Fruit fly (Drosophila melanogaster) whole organism, embryonic: ENCODE results near the gene Alh.

Source experiments
- Awh ChIP-seq: fragments of 200-800 bp; sonication (Bioruptor generic); IDR thresholded peaks from 2 replicates; pipeline ENCODE4, ENCODE4 v1.3.6; 2022; ENCODE audit warnings: missing biosample characterization, missing genetic modification characterization
- Blimp-1 ChIP-seq: fragments of 200-800 bp; sonication (Bioruptor generic); optimal IDR thresholded peaks from 3 replicates; lab custom pipeline; 2018; ENCODE audit warnings: missing biosample characterization, missing genetic modification characterization, mild to moderate bottlenecking, moderate library complexity, missing genetic modification reagents
- CG10565 ChIP-seq: fragments of 200-800 bp; sonication (Bioruptor generic); optimal IDR thresholded peaks from 3 replicates; lab custom pipeline; 2016; ENCODE audit warnings: missing biosample characterization, mild to moderate bottlenecking, missing genetic modification characterization
- CG11085 ChIP-seq: fragments of 200-800 bp; sonication (Bioruptor generic); IDR thresholded peaks from 2 replicates; pipeline ENCODE4 v1.3.6; 2022; ENCODE audit warnings: missing biosample characterization, missing genetic modification characterization
- CG11398 ChIP-seq: fragments of 200-800 bp; sonication (Bioruptor generic); optimal IDR thresholded peaks from 2 replicates; lab custom pipeline; 2016; ENCODE audit warnings: missing biosample characterization, missing genetic modification characterization
- CG11723 ChIP-seq: fragments of 200-800 bp; sonication (Bioruptor generic); optimal IDR thresholded peaks from 2 replicates; lab custom pipeline; 2017; ENCODE audit warnings: missing biosample characterization, mild to moderate bottlenecking, missing genetic modification characterization
- CG12744 ChIP-seq: fragments of 200-800 bp; sonication (Bioruptor generic); optimal IDR thresholded peaks from 2 replicates; lab custom pipeline; 2016; ENCODE audit warnings: missing biosample characterization, missing genetic modification characterization
- CG13775 ChIP-seq: fragments of 200-800 bp; sonication (Bioruptor generic); optimal IDR thresholded peaks from 3 replicates; lab custom pipeline; 2017; ENCODE audit warnings: missing biosample characterization, mild to moderate bottlenecking, missing genetic modification characterization
- CG13894 ChIP-seq: fragments of 200-800 bp; sonication (Bioruptor generic); optimal IDR thresholded peaks from 3 replicates; lab custom pipeline; 2018; ENCODE audit warnings: missing biosample characterization, mild to moderate bottlenecking, missing genetic modification characterization, moderate library complexity
- CG14860 ChIP-seq: fragments of 200-800 bp; sonication (Bioruptor generic); IDR thresholded peaks from 3 replicates; pipeline ENCODE4 v1.3.6; 2022; ENCODE audit warnings: missing biosample characterization, missing genetic modification characterization; ENCODE audit not compliant: partially characterized antibody
- CG1529 ChIP-seq: fragments of 200-800 bp; sonication (Bioruptor generic); optimal IDR thresholded peaks from 3 replicates; lab custom pipeline; 2018; ENCODE audit warnings: missing biosample characterization, missing genetic modification characterization
- CG15696 ChIP-seq: fragments of 200-800 bp; sonication (Bioruptor generic); optimal IDR thresholded peaks from 2 replicates; lab custom pipeline; 2019; ENCODE audit warnings: missing biosample characterization, mild to moderate bottlenecking, missing genetic modification characterization, moderate library complexity
- CG16863 ChIP-seq: fragments of 200-800 bp; sonication (Bioruptor generic); optimal IDR thresholded peaks from 3 replicates; lab custom pipeline; 2016; ENCODE audit warnings: missing biosample characterization, missing genetic modification characterization
- CG17829 ChIP-seq: fragments of 200-800 bp; optimal IDR thresholded peaks from 2 replicates; lab custom pipeline; 2019; ENCODE audit warnings: missing biosample characterization, mild to moderate bottlenecking, missing genetic modification characterization, moderate library complexity
- CG18619 ChIP-seq: fragments of 200-800 bp; sonication (Bioruptor generic); optimal IDR thresholded peaks from 3 replicates; lab custom pipeline; 2017; ENCODE audit warnings: missing biosample characterization, mild to moderate bottlenecking, missing genetic modification characterization
- CG2202 ChIP-seq: fragments of 200-800 bp; sonication (Bioruptor generic); optimal IDR thresholded peaks from 2 replicates; lab custom pipeline; 2018; ENCODE audit warnings: missing biosample characterization, mild to moderate bottlenecking, missing genetic modification characterization
- CG2889 ChIP-seq: fragments of 200-800 bp; sonication (Bioruptor generic); IDR thresholded peaks from 3 replicates; pipeline ENCODE4 v1.3.6; 2022; ENCODE audit warnings: missing biosample characterization, missing genetic modification characterization
- CG30403 ChIP-seq: fragments of 200-800 bp; sonication (Bioruptor generic); optimal IDR thresholded peaks from 3 replicates; lab custom pipeline; 2016; ENCODE audit warnings: missing biosample characterization, missing genetic modification characterization
- CG31224 ChIP-seq: fragments of 200-800 bp; sonication (Bioruptor generic); IDR thresholded peaks from 2 replicates; pipeline ENCODE4 v1.3.6; 2022; ENCODE audit warnings: missing biosample characterization, missing genetic modification characterization
- CG32772 ChIP-seq: fragments of 200-800 bp; sonication (Bioruptor generic); IDR thresholded peaks from 2 replicates; pipeline ENCODE4 v1.3.6; 2022; ENCODE audit warnings: missing biosample characterization, missing genetic modification characterization
- CG34224 ChIP-seq: fragments of 200-800 bp; sonication (Bioruptor generic); IDR thresholded peaks from 3 replicates; pipeline ENCODE4 v1.3.6; 2022; ENCODE audit warnings: missing biosample characterization, missing genetic modification characterization; ENCODE audit not compliant: partially characterized antibody
- CG4282 ChIP-seq: fragments of 200-800 bp; sonication (Bioruptor generic); optimal IDR thresholded peaks from 2 replicates; lab custom pipeline; 2016; ENCODE audit warnings: missing biosample characterization, missing genetic modification characterization
- CG4820 ChIP-seq: fragments of 200-800 bp; sonication (Bioruptor generic); optimal IDR thresholded peaks from 3 replicates; lab custom pipeline; 2016; ENCODE audit warnings: missing biosample characterization, missing genetic modification characterization
- Chrac-16 ChIP-seq: fragments of 200-800 bp; sonication (Bioruptor generic); optimal IDR thresholded peaks from 3 replicates; lab custom pipeline; 2016; ENCODE audit warnings: missing biosample characterization, missing genetic modification characterization
- Dll ChIP-seq: fragments of 200-800 bp; sonication (Bioruptor generic); IDR thresholded peaks from 4 replicates; pipeline ENCODE4 v1.3.6; 2022; ENCODE audit warnings: missing biosample characterization, missing genetic modification characterization; ENCODE audit not compliant: partially characterized antibody
- HLH3B ChIP-seq: fragments of 200-800 bp; sonication (Bioruptor generic); IDR thresholded peaks from 2 replicates; pipeline ENCODE4 v1.3.6; 2022; ENCODE audit warnings: missing biosample characterization, missing genetic modification characterization
- HmgD ChIP-seq: fragments of 200-800 bp; sonication (Bioruptor generic); optimal IDR thresholded peaks from 3 replicates; lab custom pipeline; 2016; ENCODE audit warnings: missing biosample characterization, missing genetic modification characterization
- Hmr ChIP-seq: fragments of 200-800 bp; sonication (Bioruptor generic); optimal IDR thresholded peaks from 3 replicates; lab custom pipeline; 2017; ENCODE audit warnings: mild to moderate bottlenecking, missing biosample characterization, missing genetic modification reagents, missing genetic modification characterization
- NC2α ChIP-seq: fragments of 200-800 bp; sonication (Bioruptor generic); optimal IDR thresholded peaks from 2 replicates; lab custom pipeline; 2016; ENCODE audit warnings: missing biosample characterization, missing genetic modification characterization
- Sin3A ChIP-seq: fragments of >200 bp; optimal IDR thresholded peaks from 2 replicates; lab custom pipeline; 2018
- Sox102F ChIP-seq: fragments of 200-800 bp; sonication (Bioruptor generic); optimal IDR thresholded peaks from 2 replicates; lab custom pipeline; 2018; ENCODE audit warnings: missing biosample characterization, mild to moderate bottlenecking, missing genetic modification characterization, moderate library complexity
- Ssrp ChIP-seq: fragments of 200-800 bp; sonication (Bioruptor generic); optimal IDR thresholded peaks from 2 replicates; lab custom pipeline; 2018; ENCODE audit warnings: missing biosample characterization, mild to moderate bottlenecking, missing genetic modification characterization, moderate library complexity
- Stat92E ChIP-seq, 3 experiments: fragments of >200 bp in 2 of 3; fragments of 200-800 bp in 1 of 3; sonication (Bioruptor generic) in 1 of 3; optimal IDR thresholded peaks; 2 replicates each; lab custom pipeline; 2017 to 2019; ENCODE audit warnings: missing biosample characterization in 3 of 3, missing genetic modification characterization in 3 of 3, mild to moderate bottlenecking in 1 of 3, moderate library complexity in 1 of 3
- Trl ChIP-seq, 3 experiments: fragments of >200 bp in 2 of 3; fragments of 200-800 bp in 1 of 3; sonication (Bioruptor generic) in 1 of 3; optimal IDR thresholded peaks; 2 replicates in 1 of 3; 3 replicates in 2 of 3; lab custom pipeline; 2016 to 2017; ENCODE audit warnings: missing biosample characterization in 1 of 3, missing genetic modification characterization in 1 of 3
- br ChIP-seq: fragments of >200 bp; optimal IDR thresholded peaks from 2 replicates; lab custom pipeline; 2017
- crol ChIP-seq: fragments of 200-800 bp; sonication (Bioruptor generic); IDR thresholded peaks from 2 replicates; pipeline ENCODE4 v1.3.6; 2022; ENCODE audit warnings: missing biosample characterization, missing genetic modification characterization
- danr ChIP-seq: fragments of 200-800 bp; sonication (Bioruptor generic); IDR thresholded peaks from 2 replicates; pipeline ENCODE4 v1.3.6; 2022; ENCODE audit warnings: missing biosample characterization, missing genetic modification characterization
- dm ChIP-seq: fragments of 200-800 bp; sonication (Bioruptor generic); optimal IDR thresholded peaks from 3 replicates; lab custom pipeline; 2016; ENCODE audit warnings: missing biosample characterization, missing genetic modification characterization
- en ChIP-seq: fragments of 200-800 bp; sonication (Bioruptor generic); optimal IDR thresholded peaks from 2 replicates; lab custom pipeline; 2016; ENCODE audit warnings: missing biosample characterization, missing genetic modification characterization
- gce ChIP-seq: fragments of 200-800 bp; sonication (Bioruptor generic); IDR thresholded peaks from 3 replicates; pipeline ENCODE4 v1.3.6; 2022; ENCODE audit warnings: missing biosample characterization, missing genetic modification characterization
- gcm2 ChIP-seq: fragments of 200-800 bp; sonication (Bioruptor generic); optimal IDR thresholded peaks from 2 replicates; lab custom pipeline; 2016; ENCODE audit warnings: missing biosample characterization, missing genetic modification characterization
- her ChIP-seq: fragments of 200-800 bp; sonication (Bioruptor generic); optimal IDR thresholded peaks from 2 replicates; lab custom pipeline; 2016; ENCODE audit warnings: missing biosample characterization, missing genetic modification characterization
- jigr1 ChIP-seq: fragments of 200-800 bp; sonication (Bioruptor generic); IDR thresholded peaks from 3 replicates; pipeline ENCODE4 v1.3.6; 2022; ENCODE audit warnings: missing biosample characterization, missing genetic modification characterization
- jumu ChIP-seq: fragments of 200-800 bp; sonication (Bioruptor generic); optimal IDR thresholded peaks from 3 replicates; lab custom pipeline; 2016; ENCODE audit warnings: missing biosample characterization, missing genetic modification characterization
- nmo ChIP-seq: fragments of 200-800 bp; sonication (Bioruptor generic); optimal IDR thresholded peaks from 2 replicates; lab custom pipeline; 2018; ENCODE audit warnings: missing biosample characterization, mild to moderate bottlenecking, missing genetic modification characterization, moderate library complexity
- pita ChIP-seq: fragments of 200-800 bp; sonication (Bioruptor generic); optimal IDR thresholded peaks from 2 replicates; lab custom pipeline; 2017; ENCODE audit warnings: missing biosample characterization, mild to moderate bottlenecking, missing genetic modification characterization
- sna ChIP-seq: fragments of 200-800 bp; sonication (Bioruptor generic); IDR thresholded peaks from 2 replicates; pipeline ENCODE4 v1.3.6; 2022; ENCODE audit warnings: missing biosample characterization, missing genetic modification characterization; ENCODE audit not compliant: partially characterized antibody
- sr ChIP-seq: fragments of 200-800 bp; sonication (Bioruptor generic); IDR thresholded peaks from 3 replicates; pipeline ENCODE4 v1.3.6; 2022; ENCODE audit warnings: missing biosample characterization, missing genetic modification characterization
- stc ChIP-seq: fragments of 200-800 bp; sonication (Bioruptor generic); IDR thresholded peaks from 2 replicates; pipeline ENCODE4 v1.3.6; 2022; ENCODE audit warnings: missing biosample characterization, missing genetic modification characterization
- ttk ChIP-seq: fragments of 200-800 bp; sonication (Bioruptor generic); IDR thresholded peaks from 2 replicates; pipeline ENCODE4 v2.1.2; 2022; ENCODE audit warnings: missing biosample characterization, missing genetic modification characterization
- unpg ChIP-seq: fragments of 200-800 bp; sonication (Bioruptor generic); optimal IDR thresholded peaks from 3 replicates; lab custom pipeline; 2018; ENCODE audit warnings: missing biosample characterization, mild to moderate bottlenecking, missing genetic modification characterization, moderate library complexity

Alh gene

DNA sequence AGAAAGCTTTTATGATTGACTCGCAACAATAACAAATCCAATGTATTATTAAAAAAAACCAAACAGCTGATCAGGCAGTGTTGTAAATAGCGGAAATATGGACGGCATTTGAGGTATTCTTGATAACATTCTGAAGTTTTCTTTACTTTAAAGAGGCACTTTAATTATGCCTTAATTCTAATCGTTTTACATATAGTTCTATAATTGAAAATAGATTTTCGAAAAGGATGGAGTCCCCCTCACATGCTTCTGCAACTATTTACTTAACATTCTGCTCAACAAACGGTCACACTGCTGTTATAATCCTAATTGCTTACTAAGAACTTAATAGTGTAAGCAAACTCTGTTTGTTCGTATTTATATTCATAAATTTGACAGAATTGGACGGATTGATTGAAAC, 4.0 kb upstream of the Alh start, which contains the start of gene CG10068 (continued):
- peak in 1 of 3 experiments; percentile 56 for TF ChIP-seq Stat92E (GFP tag; optimal IDR thresholded peaks at IDR 0.05; lab: Kevin White, UChicago)
- peak; percentile 84 for TF ChIP-seq CG4820 (GFP tag; lab: Kevin White, UChicago)
- TF ChIP-seq gce (GFP tag; lab: Robert Waterston, UW) = peak; percentile 91; the same call in 2 of the 3 replicates
- TF ChIP-seq CG13775 (GFP tag; lab: Kevin White, UChicago) = peak; percentile 90
- TF ChIP-seq CG18619 = peak; percentile 77
- no peak for TF ChIP-seq CG14860 (GFP tag; lab: Robert Waterston, UW)
- TF ChIP-seq CG10565 (GFP tag; lab: Kevin White, UChicago) = peak; percentile 69
- no peak for TF ChIP-seq pita (GFP tag; lab: Kevin White, UChicago)
- TF ChIP-seq Chrac-16 (GFP tag; lab: Kevin White, UChicago) = peak; percentile 89
- TF ChIP-seq CG16863 (GFP tag; lab: Kevin White, UChicago) = peak; percentile 89
- peak; percentile 90 for TF ChIP-seq CG13894
- TF ChIP-seq CG15696 (tag; lab: Kevin White, UChicago) = peak; percentile 85
- peak; percentile 91 for TF ChIP-seq stc
- TF ChIP-seq HLH3B (GFP tag; lab: Robert Waterston, UW) = peak; percentile 93
- peak; percentile 73 for TF ChIP-seq CG31224 (GFP tag; lab: Robert Waterston, UW)
- peak; percentile 83 for TF ChIP-seq jumu
- TF ChIP-seq Sox102F = peak; percentile 90
- TF ChIP-seq sna = peak; percentile 59; the same call in 1 of the 2 replicates
- TF ChIP-seq en (GFP tag; lab: Kevin White, UChicago) = peak; percentile 79
- peak; percentile 60 for TF ChIP-seq HmgD
- TF ChIP-seq CG2889 (GFP tag; lab: Robert Waterston, UW) = peak; percentile 64; the same call in 2 of the 3 replicates
- peak; percentile 87 for TF ChIP-seq CG30403 (GFP tag; lab: Kevin White, UChicago)
- TF ChIP-seq CG11085 = no peak
- TF ChIP-seq CG32772 (GFP tag; lab: Robert Waterston, UW) = peak; percentile 88
- peak; percentile 79 for TF ChIP-seq CG1529 (GFP tag; lab: Kevin White, UChicago)
- TF ChIP-seq CG17829 = peak; percentile 94
- peak; percentile 54 for TF ChIP-seq CG4282 (GFP tag; lab: Kevin White, UChicago)
- peak; percentile 81 for TF ChIP-seq NC2α
- no peak for TF ChIP-seq br (lab: Kevin White, UChicago)
- TF ChIP-seq CG12744 (GFP tag; lab: Kevin White, UChicago) = peak; percentile 91
- peak; percentile 75 for TF ChIP-seq her (GFP tag; lab: Kevin White, UChicago)
- TF ChIP-seq crol = peak; percentile 45; the same call in 1 of the 2 replicates
- TF ChIP-seq CG11398 (GFP tag; lab: Kevin White, UChicago) = peak; percentile 85
- TF ChIP-seq Hmr (GFP tag; lab: Kevin White, UChicago) = peak; percentile 87
- peak; percentile 17; the same call in 1 of the 3 replicates for TF ChIP-seq jigr1 (GFP tag; lab: Robert Waterston, UW)
- peak; percentile 92 for TF ChIP-seq ttk
- TF ChIP-seq Awh (GFP tag; lab: Robert Waterston, UW) = peak; percentile 94
- no peak; the same call in 1 of the 3 replicates for TF ChIP-seq sr (GFP tag; lab: Robert Waterston, UW)
- TF ChIP-seq CG34224 (GFP tag; lab: Robert Waterston, UW) = peak; percentile 48; the same call in 2 of the 3 replicates
- peak; percentile 93 for TF ChIP-seq unpg (GFP tag; lab: Kevin White, UChicago)
- TF ChIP-seq Trl (optimal IDR thresholded peaks at IDR 0.05; lab: Kevin White, UChicago) = no peak
- TF ChIP-seq Trl (GFP tag; optimal IDR thresholded peaks at IDR 0.05; lab: Kevin White, UChicago) = peak; percentile 92
- TF ChIP-seq Sin3A (lab: Kevin White, UChicago) = no peak
- TF ChIP-seq nmo = peak; percentile 94
- TF ChIP-seq Dll (GFP tag; lab: Robert Waterston, UW) = peak; percentile 57; the same call in 2 of the 4 replicates
- TF ChIP-seq dm (GFP tag; lab: Kevin White, UChicago) = peak; percentile 62
- TF ChIP-seq CG11723 (GFP tag; lab: Kevin White, UChicago) = peak; percentile 59
- TF ChIP-seq danr (GFP tag; lab: Robert Waterston, UW) = peak; percentile 86
- peak; percentile 87 for TF ChIP-seq CG2202
- TF ChIP-seq gcm2 = peak; percentile 77
- TF ChIP-seq Blimp-1 (GFP tag; lab: Kevin White, UChicago) = peak; percentile 84
- TF ChIP-seq Ssrp (tag; lab: Kevin White, UChicago) = peak; percentile 80
